Fruit fly (Drosophila melanogaster) whole organism, embryonic: ENCODE results near the gene CG8176.
A peak's percentile ranks its signal among the peaks of the same experiment; 100 is the strongest.

Experiments
- Ada2b ChIP-seq: fragments of 200-800 bp; sonication (Bioruptor generic); IDR thresholded peaks from 2 replicates; pipeline ENCODE4 v1.3.6; 2022; ENCODE audit warnings: missing biosample characterization, missing genetic modification characterization
- Adf1 ChIP-seq: fragments of 200-800 bp; sonication (Bioruptor generic); IDR thresholded peaks from 2 replicates; pipeline ENCODE4 v1.3.6; 2022; ENCODE audit warnings: missing biosample characterization, missing genetic modification characterization
- CG11560 ChIP-seq: fragments of 200-800 bp; sonication (Bioruptor generic); IDR thresholded peaks from 3 replicates; pipeline ENCODE4 v1.3.6; 2022; ENCODE audit warnings: missing biosample characterization, missing genetic modification characterization
- CG12219 ChIP-seq: fragments of 200-800 bp; sonication (Bioruptor generic); optimal IDR thresholded peaks from 3 replicates; lab custom pipeline; 2018; ENCODE audit warnings: missing biosample characterization, mild to moderate bottlenecking, missing genetic modification characterization
- CG12299 ChIP-seq: fragments of 200-800 bp; sonication (Bioruptor generic); optimal IDR thresholded peaks from 2 replicates; lab custom pipeline; 2018; ENCODE audit warnings: missing biosample characterization, mild to moderate bottlenecking, missing genetic modification characterization
- CG12744 ChIP-seq: fragments of 200-800 bp; sonication (Bioruptor generic); optimal IDR thresholded peaks from 2 replicates; lab custom pipeline; 2016; ENCODE audit warnings: missing biosample characterization, missing genetic modification characterization
- CG14667 ChIP-seq: fragments of 200-800 bp; sonication (Bioruptor generic); IDR thresholded peaks from 2 replicates; pipeline ENCODE4 v1.3.6; 2022; ENCODE audit warnings: missing biosample characterization, missing genetic modification characterization
- CG14860 ChIP-seq: fragments of 200-800 bp; sonication (Bioruptor generic); IDR thresholded peaks from 3 replicates; pipeline ENCODE4 v1.3.6; 2022; ENCODE audit warnings: missing biosample characterization, missing genetic modification characterization; ENCODE audit not compliant: partially characterized antibody
- CG15696 ChIP-seq: fragments of 200-800 bp; sonication (Bioruptor generic); optimal IDR thresholded peaks from 2 replicates; lab custom pipeline; 2019; ENCODE audit warnings: missing biosample characterization, mild to moderate bottlenecking, missing genetic modification characterization, moderate library complexity
- CG16863 ChIP-seq: fragments of 200-800 bp; sonication (Bioruptor generic); optimal IDR thresholded peaks from 3 replicates; lab custom pipeline; 2016; ENCODE audit warnings: missing biosample characterization, missing genetic modification characterization
- CG17359 ChIP-seq: fragments of 200-800 bp; sonication (Bioruptor generic); optimal IDR thresholded peaks from 3 replicates; lab custom pipeline; 2018; ENCODE audit warnings: missing biosample characterization, mild to moderate bottlenecking, missing genetic modification characterization, moderate library complexity
- CG18476 ChIP-seq: fragments of 200-800 bp; sonication (Bioruptor generic); optimal IDR thresholded peaks from 2 replicates; lab custom pipeline; 2016; ENCODE audit warnings: missing biosample characterization, mild to moderate bottlenecking, missing genetic modification characterization
- CG31365 ChIP-seq: fragments of 200-800 bp; sonication (Bioruptor generic); optimal IDR thresholded peaks from 2 replicates; lab custom pipeline; 2018; ENCODE audit warnings: missing biosample characterization, mild to moderate bottlenecking, missing genetic modification characterization
- CG3163 ChIP-seq: fragments of 200-800 bp; sonication (Bioruptor generic); optimal IDR thresholded peaks from 3 replicates; lab custom pipeline; 2016; ENCODE audit warnings: missing biosample characterization, missing genetic modification characterization
- CG33557 ChIP-seq: fragments of 200-800 bp; sonication (Bioruptor generic); optimal IDR thresholded peaks from 2 replicates; lab custom pipeline; 2019; ENCODE audit warnings: missing biosample characterization, mild to moderate bottlenecking, missing genetic modification characterization, moderate library complexity
- CG4360 ChIP-seq: fragments of 200-800 bp; sonication (Bioruptor generic); IDR thresholded peaks from 2 replicates; pipeline ENCODE4 v1.3.6; 2022; ENCODE audit warnings: missing biosample characterization, missing genetic modification characterization
- CG6272 ChIP-seq: fragments of 200-800 bp; sonication (Bioruptor generic); IDR thresholded peaks from 2 replicates; pipeline ENCODE4 v1.3.6; 2022; ENCODE audit warnings: missing biosample characterization, missing genetic modification characterization
- CG7745 ChIP-seq: fragments of 200-800 bp; sonication (Bioruptor generic); optimal IDR thresholded peaks from 2 replicates; lab custom pipeline; 2018; ENCODE audit warnings: missing biosample characterization, mild to moderate bottlenecking, missing genetic modification characterization, moderate library complexity
- CTCF ChIP-seq: fragments of 200-800 bp; sonication (Bioruptor generic); optimal IDR thresholded peaks from 2 replicates; lab custom pipeline; 2017; ENCODE audit warnings: missing biosample characterization, mild to moderate bottlenecking, missing genetic modification characterization, moderate library complexity
- Chrac-16 ChIP-seq: fragments of 200-800 bp; sonication (Bioruptor generic); optimal IDR thresholded peaks from 3 replicates; lab custom pipeline; 2016; ENCODE audit warnings: missing biosample characterization, missing genetic modification characterization
- CoRest ChIP-seq: fragments of 200-800 bp; sonication (Bioruptor generic); optimal IDR thresholded peaks from 3 replicates; lab custom pipeline; 2018; ENCODE audit warnings: missing biosample characterization, mild to moderate bottlenecking, missing genetic modification characterization, moderate library complexity
- Dad ChIP-seq: fragments of 200-800 bp; sonication (Bioruptor generic); optimal IDR thresholded peaks from 3 replicates; lab custom pipeline; 2016; ENCODE audit warnings: missing biosample characterization, missing genetic modification characterization
- Dip2 ChIP-seq: fragments of 200-800 bp; sonication (Bioruptor generic); IDR thresholded peaks from 2 replicates; pipeline ENCODE4 v1.3.6; 2022; ENCODE audit warnings: missing biosample characterization, missing genetic modification characterization
- Eip74EF ChIP-seq, 2 experiments: fragments of 200-800 bp in 1 of 2; fragments of >200 bp in 1 of 2; sonication (Bioruptor generic) in 1 of 2; optimal IDR thresholded peaks; 2 replicates each; lab custom pipeline; 2017 to 2019; ENCODE audit warnings: missing biosample characterization in 2 of 2, missing genetic modification characterization in 2 of 2, mild to moderate bottlenecking in 1 of 2, moderate library complexity in 1 of 2
- Fer1 ChIP-seq: fragments of 200-800 bp; sonication (Bioruptor generic); optimal IDR thresholded peaks from 2 replicates; lab custom pipeline; 2017; ENCODE audit warnings: missing biosample characterization, mild to moderate bottlenecking, missing genetic modification characterization
- Gsc ChIP-seq: fragments of 200-800 bp; sonication (Bioruptor generic); IDR thresholded peaks from 2 replicates; pipeline ENCODE4 v1.3.6; 2022; ENCODE audit warnings: missing biosample characterization, missing genetic modification characterization
- Gug ChIP-seq: fragments of 200-800 bp; sonication (Bioruptor generic); IDR thresholded peaks from 4 replicates; pipeline ENCODE4 v1.3.6; 2022; ENCODE audit warnings: missing biosample characterization, missing genetic modification characterization
- Hmx ChIP-seq: fragments of 200-800 bp; sonication (Bioruptor generic); optimal IDR thresholded peaks from 2 replicates; lab custom pipeline; 2016; ENCODE audit warnings: missing biosample characterization, missing genetic modification characterization
- Lpt ChIP-seq: fragments of >200 bp; optimal IDR thresholded peaks from 2 replicates; lab custom pipeline; 2018; ENCODE audit warnings: missing biosample characterization, missing genetic modification characterization
- Max ChIP-seq: fragments of 200-800 bp; sonication (Bioruptor generic); optimal IDR thresholded peaks from 2 replicates; lab custom pipeline; 2016; ENCODE audit warnings: missing biosample characterization, mild to moderate bottlenecking, missing genetic modification characterization
- Med ChIP-seq: fragments of 200-800 bp; sonication (Bioruptor generic); peaks from one replicate; lab custom pipeline; 2016; ENCODE audit warnings: missing biosample characterization, missing genetic modification characterization, mild to moderate bottlenecking, inconsistent platforms, moderate library complexity
- NK7.1 ChIP-seq: fragments of 200-800 bp; sonication (Bioruptor generic); optimal IDR thresholded peaks from 3 replicates; lab custom pipeline; 2016; ENCODE audit warnings: missing biosample characterization, missing genetic modification characterization
- Rx ChIP-seq: fragments of 200-800 bp; sonication (Bioruptor generic); IDR thresholded peaks from 2 replicates; pipeline ENCODE4 v1.3.6; 2022; ENCODE audit warnings: missing biosample characterization, missing genetic modification characterization
- Side ChIP-seq: fragments of 200-800 bp; sonication (Bioruptor generic); optimal IDR thresholded peaks from 2 replicates; lab custom pipeline; 2016; ENCODE audit warnings: missing biosample characterization, missing genetic modification characterization
- Spps ChIP-seq: fragments of 200-800 bp; sonication (Bioruptor generic); optimal IDR thresholded peaks from 2 replicates; lab custom pipeline; 2018; ENCODE audit warnings: missing biosample characterization, mild to moderate bottlenecking, missing genetic modification characterization
- aop ChIP-seq: fragments of 200-800 bp; sonication (Bioruptor generic); IDR thresholded peaks from 2 replicates; pipeline ENCODE4 v1.3.6; 2022; ENCODE audit warnings: missing biosample characterization, missing genetic modification characterization
- ash1 ChIP-seq: fragments of 200-800 bp; sonication (Bioruptor generic); optimal IDR thresholded peaks from 2 replicates; lab custom pipeline; 2018; ENCODE audit warnings: missing biosample characterization, mild to moderate bottlenecking, missing genetic modification characterization
- ato ChIP-seq: fragments of 200-800 bp; sonication (Bioruptor generic); IDR thresholded peaks from 2 replicates; pipeline ENCODE4 v1.3.6; 2022; ENCODE audit warnings: missing biosample characterization, missing genetic modification characterization; ENCODE audit not compliant: partially characterized antibody
- bcd ChIP-seq: fragments of 200-800 bp; sonication (Bioruptor generic); optimal IDR thresholded peaks from 2 replicates; lab custom pipeline; 2017; ENCODE audit warnings: missing biosample characterization, mild to moderate bottlenecking, missing genetic modification characterization
- chinmo ChIP-seq: fragments of 200-800 bp; sonication (Bioruptor generic); IDR thresholded peaks from 4 replicates; pipeline ENCODE4 v1.3.6; 2022; ENCODE audit warnings: missing biosample characterization, missing genetic modification characterization; ENCODE audit not compliant: partially characterized antibody
- crc ChIP-seq: fragments of 200-800 bp; sonication (Bioruptor generic); optimal IDR thresholded peaks from 2 replicates; lab custom pipeline; 2016; ENCODE audit warnings: missing biosample characterization, missing genetic modification characterization
- dm ChIP-seq: fragments of 200-800 bp; sonication (Bioruptor generic); optimal IDR thresholded peaks from 3 replicates; lab custom pipeline; 2016; ENCODE audit warnings: missing biosample characterization, missing genetic modification characterization
- fd102C ChIP-seq: fragments of 200-800 bp; sonication (Bioruptor generic); optimal IDR thresholded peaks from 2 replicates; lab custom pipeline; 2018; ENCODE audit warnings: missing biosample characterization, mild to moderate bottlenecking, missing genetic modification characterization, moderate library complexity
- hkb ChIP-seq, 2 experiments: fragments of 200-800 bp in 1 of 2; fragments of >200 bp in 1 of 2; sonication (Bioruptor generic) in 1 of 2; IDR thresholded peaks in 1 of 2; optimal IDR thresholded peaks in 1 of 2; 2 replicates each; pipeline versions ENCODE4 v1.3.6 to Lab custom; 2017 to 2022; ENCODE audit warnings: missing biosample characterization in 1 of 2, missing genetic modification characterization in 1 of 2
- ken ChIP-seq: fragments of 200-800 bp; sonication (Bioruptor generic); IDR thresholded peaks from 3 replicates; pipeline ENCODE4 v1.3.6; 2022; ENCODE audit warnings: missing biosample characterization, missing genetic modification characterization
- lbe ChIP-seq: fragments of 200-800 bp; sonication (Bioruptor generic); optimal IDR thresholded peaks from 2 replicates; lab custom pipeline; 2016; ENCODE audit warnings: missing biosample characterization, mild to moderate bottlenecking, missing genetic modification characterization
- org-1 ChIP-seq: fragments of 200-800 bp; sonication (Bioruptor generic); optimal IDR thresholded peaks from 2 replicates; lab custom pipeline; 2017; ENCODE audit warnings: missing biosample characterization, missing genetic modification characterization
- pnt ChIP-seq: fragments of 200-800 bp; sonication (Bioruptor generic); optimal IDR thresholded peaks from 3 replicates; lab custom pipeline; 2016; ENCODE audit warnings: missing biosample characterization, missing genetic modification characterization
- pzg ChIP-seq: fragments of 200-800 bp; sonication (Bioruptor generic); optimal IDR thresholded peaks from 3 replicates; lab custom pipeline; 2018; ENCODE audit warnings: missing biosample characterization, mild to moderate bottlenecking, missing genetic modification characterization, moderate library complexity
- row ChIP-seq: fragments of 200-800 bp; sonication (Bioruptor generic); IDR thresholded peaks from 3 replicates; pipeline ENCODE4 v1.3.6; 2022; ENCODE audit warnings: missing biosample characterization, missing genetic modification characterization
- ssp ChIP-seq: fragments of 200-800 bp; sonication (Bioruptor generic); IDR thresholded peaks from 2 replicates; pipeline ENCODE4 v1.3.6; 2022; ENCODE audit warnings: missing biosample characterization, missing genetic modification characterization
- vnd ChIP-seq: fragments of 200-800 bp; sonication (Bioruptor generic); IDR thresholded peaks from 3 replicates; pipeline ENCODE4 v1.3.6; 2022; ENCODE audit warnings: missing biosample characterization, missing genetic modification characterization; ENCODE audit not compliant: partially characterized antibody

The CG8176 gene

dm6 chr3R:9504355-9504754 is 11.5 kb upstream of the CG8176 start, which contains the start of gene CG8149 (continued):
- TF ChIP-seq hkb (optimal IDR thresholded peaks at IDR 0.05; lab: Kevin White, UChicago) (no peak), hkb (GFP tag; IDR thresholded peaks at IDR 0.05; lab: Robert Waterston, UW) (no peak), CG12299 (tag; lab: Kevin White, UChicago) (peak; percentile 35), org-1 (GFP tag; lab: Kevin White, UChicago) (no peak), Adf1 (GFP tag; lab: Robert Waterston, UW) (no peak), vnd (peak; percentile 93), ssp (no peak), CG15696 (peak; percentile 8), NK7.1 (no peak), Ada2b (GFP tag; lab: Robert Waterston, UW) (no peak), CG18476 (GFP tag; lab: Kevin White, UChicago) (no peak), CG11560 (tag; lab: Robert Waterston, UW) (peak; percentile 93), Gsc (no peak), fd102C (no peak), Fer1 (GFP tag; lab: Kevin White, UChicago) (peak; percentile 25), Side (no peak), Chrac-16 (GFP tag; lab: Kevin White, UChicago) (no peak), CG31365 (tag; lab: Kevin White, UChicago) (no peak), Spps (tag; lab: Kevin White, UChicago) (no peak), CG14667 (no peak), CG14860 (peak; percentile 80), crc (GFP tag; lab: Kevin White, UChicago) (no peak), lbe (peak; percentile 70), Dad (GFP tag; lab: Kevin White, UChicago) (no peak), Hmx (GFP tag; lab: Kevin White, UChicago) (no peak), CG33557 (GFP tag; lab: Kevin White, UChicago) (no peak), chinmo (0 out of 4 replicates have a peak, but pooled peaks have one; percentile 36), CTCF (GFP tag; lab: Kevin White, UChicago) (peak; percentile 16), CG12744 (GFP tag; lab: Kevin White, UChicago) (no peak), CoRest (tag; lab: Kevin White, UChicago) (peak; percentile 52), CG16863 (GFP tag; lab: Kevin White, UChicago) (no peak), ash1 (GFP tag; lab: Kevin White, UChicago) (no peak), Eip74EF (GFP tag; optimal IDR thresholded peaks at IDR 0.05; lab: Kevin White, UChicago) (no peak), bcd (no peak), Max (GFP tag; lab: Kevin White, UChicago) (peak; percentile 40), CG12219 (GFP tag; lab: Kevin White, UChicago) (no peak), pzg (GFP tag; lab: Kevin White, UChicago) (peak; percentile 76), Gug (GFP tag; lab: Robert Waterston, UW) (no peak), CG4360 (GFP tag; lab: Robert Waterston, UW) (no peak), Rx (GFP tag; lab: Robert Waterston, UW) (no peak), Lpt (no peak), Med (GFP tag; lab: Kevin White, UChicago) (peak; percentile 77), CG6272 (GFP tag; lab: Robert Waterston, UW) (no peak), Dip2 (no peak), row (GFP tag; lab: Robert Waterston, UW) (peak; percentile 60), dm (peak; percentile 50), CG3163 (GFP tag; lab: Kevin White, UChicago) (no peak), pnt (GFP tag; lab: Kevin White, UChicago) (no peak), ato (peak; percentile 80), aop (GFP tag; lab: Robert Waterston, UW) (no peak), CG17359 (no peak), ken (GFP tag; lab: Robert Waterston, UW) (no peak), CG7745 (tag; lab: Kevin White, UChicago) (peak; percentile 19)
